Fruit fly (Drosophila melanogaster): ENCODE measurements around the gene CG4950.

CG4950 gene

dm6 chr3L:16233850-16234494 lies 34.0 kb downstream of the CG4950 start (continued):
- no peak for TF ChIP-seq Ets21C (GFP tag; optimal IDR thresholded peaks at IDR 0.05)
- TF ChIP-seq achi (GFP tag; optimal IDR thresholded peaks at IDR 0.05): no peak
- no peak for TF ChIP-seq Gug (GFP tag; IDR thresholded peaks at IDR 0.05)
- no peak for TF ChIP-seq CG6276 (GFP tag; optimal IDR thresholded peaks at IDR 0.05)
- TF ChIP-seq CG11762 (GFP tag; optimal IDR thresholded peaks at IDR 0.05; ENCODE audit: insufficient read depth): no peak
- no peak for TF ChIP-seq ss (GFP tag; optimal IDR thresholded peaks at IDR 0.05)
- TF ChIP-seq CG10669 (GFP tag; optimal IDR thresholded peaks at IDR 0.05): no peak
- no peak for TF ChIP-seq esn (GFP tag; optimal IDR thresholded peaks at IDR 0.05)
- TF ChIP-seq spab (GFP tag; optimal IDR thresholded peaks at IDR 0.05): no peak
- TF ChIP-seq Met (GFP tag; optimal IDR thresholded peaks at IDR 0.05): no peak
- TF ChIP-seq CG3032 (tag; optimal IDR thresholded peaks at IDR 0.05): no peak
- TF ChIP-seq CG8319 (GFP tag; optimal IDR thresholded peaks at IDR 0.05): no peak
- no peak for TF ChIP-seq Smox (GFP tag; optimal IDR thresholded peaks at IDR 0.05)
- TF ChIP-seq CG6854 (GFP tag; optimal IDR thresholded peaks at IDR 0.05): peak; percentile 14
- TF ChIP-seq CG32006 (GFP tag; optimal IDR thresholded peaks at IDR 0.05): no peak
- no peak for TF ChIP-seq Ets96B (tag; optimal IDR thresholded peaks at IDR 0.05)
- TF ChIP-seq eg (GFP tag; IDR thresholded peaks at IDR 0.05): no peak
- TF ChIP-seq fkh (GFP tag; optimal IDR thresholded peaks at IDR 0.05): no peak
- TF ChIP-seq CG4318 (GFP tag; optimal IDR thresholded peaks at IDR 0.05): no peak
- TF ChIP-seq CG9139 (GFP tag; optimal IDR thresholded peaks at IDR 0.05): no peak
- TF ChIP-seq Eip75B (GFP tag; optimal IDR thresholded peaks at IDR 0.05): no peak
- TF ChIP-seq fd59A (GFP tag; optimal IDR thresholded peaks at IDR 0.05): no peak
- TF ChIP-seq CG34406 (GFP tag; optimal IDR thresholded peaks at IDR 0.05): no peak
- TF ChIP-seq CG6163 (GFP tag; IDR thresholded peaks at IDR 0.05): no peak
- no peak for TF ChIP-seq net (GFP tag; optimal IDR thresholded peaks at IDR 0.05)
- TF ChIP-seq svp (GFP tag): peak; percentile 86
- TF ChIP-seq CG11902 (GFP tag; optimal IDR thresholded peaks at IDR 0.05): no peak
- TF ChIP-seq CG3919 (GFP tag; optimal IDR thresholded peaks at IDR 0.05): no peak

- TF ChIP-seq svp (GFP tag) (no peak), fkh (GFP tag; optimal IDR thresholded peaks at IDR 0.05) (peak; percentile 57), Eip78C (GFP tag) (peak; percentile 14)
These were observed 35.0 kb downstream of the CG4950 start, which contains the start of gene Hsc20 for dm6 chr3L:16232924-16233323. Gene Hsc20, plus strand, starts transcription at chr3L:16233127.

- no peak for TF ChIP-seq Eip93F (GFP tag; optimal IDR thresholded peaks at IDR 0.05)
- TF ChIP-seq svp (GFP tag): peak; percentile 85
- TF ChIP-seq CG9139 (GFP tag; optimal IDR thresholded peaks at IDR 0.05): no peak
- TF ChIP-seq salr (GFP tag; optimal IDR thresholded peaks at IDR 0.05): peak in 1 of 2 experiments; percentile 2
- peak; percentile 7 for TF ChIP-seq Eip75B (GFP tag; optimal IDR thresholded peaks at IDR 0.05)
- no peak for TF ChIP-seq dac (GFP tag; optimal IDR thresholded peaks at IDR 0.05)
- TF ChIP-seq Ets96B (tag; optimal IDR thresholded peaks at IDR 0.05): peak; percentile 17
- peak; percentile 11 for TF ChIP-seq CG10669 (GFP tag; optimal IDR thresholded peaks at IDR 0.05)
- TF ChIP-seq CG3032 (tag; optimal IDR thresholded peaks at IDR 0.05): peak; percentile 56
- TF ChIP-seq Sox14 (GFP tag; optimal IDR thresholded peaks at IDR 0.05): peak; percentile 77
- TF ChIP-seq ss (GFP tag; optimal IDR thresholded peaks at IDR 0.05): peak; percentile 11 to 26
- TF ChIP-seq lz (GFP tag; optimal IDR thresholded peaks at IDR 0.05): no peak
- no peak for TF ChIP-seq CG6276 (GFP tag; optimal IDR thresholded peaks at IDR 0.05)
- peak; percentile 88 for TF ChIP-seq fkh (GFP tag; optimal IDR thresholded peaks at IDR 0.05)
- TF ChIP-seq dsx (GFP tag; optimal IDR thresholded peaks at IDR 0.05; ENCODE audit: poor library complexity, severe bottlenecking): peak; percentile 48
- peak; percentile 18 for TF ChIP-seq esn (GFP tag; optimal IDR thresholded peaks at IDR 0.05)
- TF ChIP-seq CG6808 (GFP tag; optimal IDR thresholded peaks at IDR 0.05): peak; percentile 24
- TF ChIP-seq Eip78C (GFP tag): peak; percentile 60
- peak; percentile 7 for TF ChIP-seq topi (GFP tag; optimal IDR thresholded peaks at IDR 0.05)
- no peak for TF ChIP-seq CG4318 (GFP tag; optimal IDR thresholded peaks at IDR 0.05)
These were observed 36.1 kb downstream of the CG4950 start, which contains the start of the genes PDCD-5 and MED10 for dm6 chr3L:16231857-16232256. Gene PDCD-5, minus strand, starts transcription at chr3L:16232038. Gene MED10, plus strand, starts transcription at chr3L:16232084.
